Fruit fly (Drosophila melanogaster) whole organism, embryonic: Measurements from ENCODE around the gene shf.
A peak's percentile ranks its signal among the peaks of the same experiment; 100 is the strongest.

Experiments used
- CG10321 ChIP-seq: fragments of 200-800 bp; sonication (Bioruptor generic); IDR thresholded peaks from 2 replicates; pipeline ENCODE4 v1.3.6; 2022; ENCODE audit warnings: missing biosample characterization, missing genetic modification characterization
- CG11560 ChIP-seq: fragments of 200-800 bp; sonication (Bioruptor generic); IDR thresholded peaks from 3 replicates; pipeline ENCODE4 v1.3.6; 2022; ENCODE audit warnings: missing biosample characterization, missing genetic modification characterization
- CG1233 ChIP-seq: fragments of 200-800 bp; sonication (Bioruptor generic); optimal IDR thresholded peaks from 4 replicates; lab custom pipeline; 2018; ENCODE audit warnings: missing biosample characterization, mild to moderate bottlenecking, missing genetic modification characterization
- CG12659 ChIP-seq: fragments of 200-800 bp; sonication (Bioruptor generic); optimal IDR thresholded peaks from 3 replicates; lab custom pipeline; 2017; ENCODE audit warnings: mild to moderate bottlenecking, missing biosample characterization, missing genetic modification reagents, missing genetic modification characterization
- CG12769 ChIP-seq: fragments of 200-800 bp; sonication (Bioruptor generic); optimal IDR thresholded peaks from 2 replicates; lab custom pipeline; 2019; ENCODE audit warnings: missing biosample characterization, mild to moderate bottlenecking, missing genetic modification characterization, moderate library complexity
- CG13287 ChIP-seq: fragments of 200-800 bp; sonication (Bioruptor generic); IDR thresholded peaks from 2 replicates; pipeline ENCODE4 v1.3.6; 2022; ENCODE audit warnings: missing biosample characterization, missing genetic modification characterization; ENCODE audit not compliant: partially characterized antibody
- CG14050 ChIP-seq: fragments of 200-800 bp; sonication (Bioruptor generic); IDR thresholded peaks from 3 replicates; pipeline ENCODE4 v1.3.6; 2022; ENCODE audit warnings: missing biosample characterization, missing genetic modification characterization
- CG15696 ChIP-seq: fragments of 200-800 bp; sonication (Bioruptor generic); optimal IDR thresholded peaks from 2 replicates; lab custom pipeline; 2019; ENCODE audit warnings: missing biosample characterization, mild to moderate bottlenecking, missing genetic modification characterization, moderate library complexity
- CG16779 ChIP-seq: fragments of 200-800 bp; sonication (Bioruptor generic); IDR thresholded peaks from 2 replicates; pipeline ENCODE4 v1.3.6; 2022; ENCODE audit warnings: missing biosample characterization, missing genetic modification characterization
- CG17359 ChIP-seq: fragments of 200-800 bp; sonication (Bioruptor generic); optimal IDR thresholded peaks from 3 replicates; lab custom pipeline; 2018; ENCODE audit warnings: missing biosample characterization, mild to moderate bottlenecking, missing genetic modification characterization, moderate library complexity
- CG17802 ChIP-seq: fragments of 200-800 bp; sonication (Bioruptor generic); optimal IDR thresholded peaks from 2 replicates; lab custom pipeline; 2018; ENCODE audit warnings: missing biosample characterization, mild to moderate bottlenecking, missing genetic modification characterization, moderate library complexity
- CG18262 ChIP-seq: fragments of 200-800 bp; optimal IDR thresholded peaks from 3 replicates; lab custom pipeline; 2019; ENCODE audit warnings: missing biosample characterization, mild to moderate bottlenecking, missing genetic modification characterization, moderate library complexity
- CG1832 ChIP-seq: fragments of 200-800 bp; sonication (Bioruptor generic); optimal IDR thresholded peaks from 2 replicates; lab custom pipeline; 2017; ENCODE audit warnings: missing biosample characterization, mild to moderate bottlenecking, missing genetic modification characterization, inconsistent platforms
- CG18764 ChIP-seq: fragments of 200-800 bp; sonication (Bioruptor generic); optimal IDR thresholded peaks from 3 replicates; lab custom pipeline; 2016; ENCODE audit warnings: missing biosample characterization, missing genetic modification characterization
- CG31365 ChIP-seq: fragments of 200-800 bp; sonication (Bioruptor generic); optimal IDR thresholded peaks from 2 replicates; lab custom pipeline; 2018; ENCODE audit warnings: missing biosample characterization, mild to moderate bottlenecking, missing genetic modification characterization
- CG33213 ChIP-seq: fragments of 200-800 bp; sonication (Bioruptor generic); optimal IDR thresholded peaks from 3 replicates; lab custom pipeline; 2016; ENCODE audit warnings: missing biosample characterization, missing genetic modification characterization
- CG3407 ChIP-seq: fragments of 200-800 bp; sonication (Bioruptor generic); optimal IDR thresholded peaks from 2 replicates; lab custom pipeline; 2018; ENCODE audit warnings: missing biosample characterization, mild to moderate bottlenecking, missing genetic modification characterization
- CG42726 ChIP-seq: fragments of 200-800 bp; sonication (Bioruptor generic); IDR thresholded peaks from 2 replicates; pipeline ENCODE4 v1.3.6; 2022; ENCODE audit warnings: missing biosample characterization, missing genetic modification characterization; ENCODE audit not compliant: partially characterized antibody
- CG6175 ChIP-seq: fragments of 200-800 bp; sonication (Bioruptor generic); IDR thresholded peaks from 3 replicates; pipeline ENCODE4 v1.3.6; 2022; ENCODE audit warnings: missing biosample characterization, missing genetic modification characterization
- CG8089 ChIP-seq: fragments of 200-800 bp; sonication (Bioruptor generic); optimal IDR thresholded peaks from 3 replicates; lab custom pipeline; 2016; ENCODE audit warnings: missing biosample characterization, missing genetic modification characterization
- CG9609 ChIP-seq: fragments of 200-800 bp; sonication (Bioruptor generic); optimal IDR thresholded peaks from 3 replicates; lab custom pipeline; 2016; ENCODE audit warnings: missing biosample characterization, missing genetic modification characterization
- CoRest ChIP-seq: fragments of 200-800 bp; sonication (Bioruptor generic); optimal IDR thresholded peaks from 3 replicates; lab custom pipeline; 2018; ENCODE audit warnings: missing biosample characterization, mild to moderate bottlenecking, missing genetic modification characterization, moderate library complexity
- D19B ChIP-seq: fragments of 200-800 bp; sonication (Bioruptor generic); optimal IDR thresholded peaks from 2 replicates; lab custom pipeline; 2017; ENCODE audit warnings: missing biosample characterization, mild to moderate bottlenecking, missing genetic modification characterization
- Dll ChIP-seq: fragments of 200-800 bp; sonication (Bioruptor generic); IDR thresholded peaks from 4 replicates; pipeline ENCODE4 v1.3.6; 2022; ENCODE audit warnings: missing biosample characterization, missing genetic modification characterization; ENCODE audit not compliant: partially characterized antibody
- Dp ChIP-seq: fragments of 200-800 bp; sonication (Bioruptor generic); optimal IDR thresholded peaks from 2 replicates; lab custom pipeline; 2018; ENCODE audit warnings: missing biosample characterization, mild to moderate bottlenecking, missing genetic modification characterization, moderate library complexity
- HLH4C ChIP-seq: fragments of 200-800 bp; sonication (Bioruptor generic); IDR thresholded peaks from 3 replicates; pipeline ENCODE4 v1.3.6; 2022; ENCODE audit warnings: missing biosample characterization, missing genetic modification characterization; ENCODE audit not compliant: partially characterized antibody
- Hand ChIP-seq: fragments of 200-800 bp; sonication (Bioruptor generic); optimal IDR thresholded peaks from 2 replicates; lab custom pipeline; 2017; ENCODE audit warnings: mild to moderate bottlenecking, missing biosample characterization, missing genetic modification reagents, missing genetic modification characterization
- MTF-1 ChIP-seq: fragments of 200-800 bp; sonication (Bioruptor generic); optimal IDR thresholded peaks from 2 replicates; lab custom pipeline; 2018; ENCODE audit warnings: missing biosample characterization, mild to moderate bottlenecking, missing genetic modification characterization, borderline replicate concordance
- NFAT ChIP-seq: fragments of 200-800 bp; sonication (Bioruptor generic); IDR thresholded peaks from 2 replicates; pipeline ENCODE4 v1.3.6; 2022; ENCODE audit warnings: missing biosample characterization, missing genetic modification characterization
- NfI ChIP-seq: fragments of 200-800 bp; sonication (Bioruptor generic); optimal IDR thresholded peaks from 3 replicates; lab custom pipeline; 2018; ENCODE audit warnings: missing biosample characterization, mild to moderate bottlenecking, missing genetic modification characterization, moderate library complexity
- Ptx1 ChIP-seq: fragments of 200-800 bp; sonication (Bioruptor generic); IDR thresholded peaks from 2 replicates; pipeline ENCODE4 v1.3.6; 2022; ENCODE audit warnings: missing biosample characterization, missing genetic modification characterization
- Side ChIP-seq: fragments of 200-800 bp; sonication (Bioruptor generic); optimal IDR thresholded peaks from 2 replicates; lab custom pipeline; 2016; ENCODE audit warnings: missing biosample characterization, missing genetic modification characterization
- Stat92E ChIP-seq, 3 experiments: fragments of >200 bp in 2 of 3; fragments of 200-800 bp in 1 of 3; sonication (Bioruptor generic) in 1 of 3; optimal IDR thresholded peaks; 2 replicates each; lab custom pipeline; 2017 to 2019; ENCODE audit warnings: missing biosample characterization in 3 of 3, missing genetic modification characterization in 3 of 3, mild to moderate bottlenecking in 1 of 3, moderate library complexity in 1 of 3
- Usf ChIP-seq: fragments of 200-800 bp; sonication (Bioruptor generic); optimal IDR thresholded peaks from 2 replicates; lab custom pipeline; 2017; ENCODE audit warnings: missing genotype, missing biosample characterization, missing genetic modification characterization
- Xbp1 ChIP-seq: fragments of 200-800 bp; sonication (Bioruptor generic); optimal IDR thresholded peaks from 3 replicates; lab custom pipeline; 2016; ENCODE audit warnings: missing biosample characterization, mild to moderate bottlenecking, missing genetic modification characterization
- bbx ChIP-seq: fragments of 200-800 bp; sonication (Bioruptor generic); IDR thresholded peaks from 2 replicates; pipeline ENCODE4 v1.3.6; 2022; ENCODE audit warnings: missing biosample characterization, missing genetic modification characterization; ENCODE audit not compliant: partially characterized antibody
- cas ChIP-seq: fragments of 200-800 bp; sonication (Bioruptor generic); IDR thresholded peaks from 2 replicates; pipeline ENCODE4 v1.3.6; 2022; ENCODE audit warnings: missing biosample characterization, missing genetic modification characterization
- ci ChIP-seq: fragments of 200-800 bp; sonication (Bioruptor generic); IDR thresholded peaks from 3 replicates; pipeline ENCODE4 v1.3.6; 2022; ENCODE audit warnings: missing biosample characterization, missing genetic modification characterization
- dati ChIP-seq: fragments of 200-800 bp; sonication (Bioruptor generic); IDR thresholded peaks from 2 replicates; pipeline ENCODE4 v1.3.6; 2022; ENCODE audit warnings: missing biosample characterization, missing genetic modification characterization
- gsb ChIP-seq: fragments of 200-800 bp; sonication (Bioruptor generic); IDR thresholded peaks from 2 replicates; pipeline ENCODE4 v1.3.6; 2022; ENCODE audit warnings: missing biosample characterization, missing genetic modification characterization
- ham ChIP-seq: fragments of 200-800 bp; sonication (Bioruptor generic); IDR thresholded peaks from 2 replicates; pipeline ENCODE4 v1.3.6; 2022; ENCODE audit warnings: missing biosample characterization, missing genetic modification characterization
- jigr1 ChIP-seq: fragments of 200-800 bp; sonication (Bioruptor generic); IDR thresholded peaks from 3 replicates; pipeline ENCODE4 v1.3.6; 2022; ENCODE audit warnings: missing biosample characterization, missing genetic modification characterization
- kay ChIP-seq: fragments of 200-800 bp; sonication (Bioruptor generic); optimal IDR thresholded peaks from 2 replicates; lab custom pipeline; 2016; ENCODE audit warnings: missing biosample characterization, missing genetic modification characterization
- lilli ChIP-seq: fragments of 200-800 bp; sonication (Bioruptor generic); optimal IDR thresholded peaks from 3 replicates; lab custom pipeline; 2016; ENCODE audit warnings: missing biosample characterization, missing genetic modification characterization
- psq ChIP-seq: fragments of 200-800 bp; sonication (Bioruptor generic); optimal IDR thresholded peaks from 2 replicates; lab custom pipeline; 2017; ENCODE audit warnings: missing biosample characterization, missing genetic modification characterization
- repo ChIP-seq: fragments of 200-800 bp; sonication (Bioruptor generic); optimal IDR thresholded peaks from 2 replicates; lab custom pipeline; 2016; ENCODE audit warnings: missing biosample characterization, missing genetic modification characterization
- salm ChIP-seq: fragments of 200-800 bp; sonication (Bioruptor generic); optimal IDR thresholded peaks from 2 replicates; lab custom pipeline; 2018; ENCODE audit warnings: missing biosample characterization, mild to moderate bottlenecking, missing genetic modification characterization
- trh ChIP-seq: fragments of 200-800 bp; sonication (Bioruptor generic); optimal IDR thresholded peaks from 2 replicates; lab custom pipeline; 2016; ENCODE audit warnings: missing biosample characterization, missing genetic modification characterization
- unpg ChIP-seq: fragments of 200-800 bp; sonication (Bioruptor generic); optimal IDR thresholded peaks from 3 replicates; lab custom pipeline; 2018; ENCODE audit warnings: missing biosample characterization, mild to moderate bottlenecking, missing genetic modification characterization, moderate library complexity

The shf gene

DNA sequence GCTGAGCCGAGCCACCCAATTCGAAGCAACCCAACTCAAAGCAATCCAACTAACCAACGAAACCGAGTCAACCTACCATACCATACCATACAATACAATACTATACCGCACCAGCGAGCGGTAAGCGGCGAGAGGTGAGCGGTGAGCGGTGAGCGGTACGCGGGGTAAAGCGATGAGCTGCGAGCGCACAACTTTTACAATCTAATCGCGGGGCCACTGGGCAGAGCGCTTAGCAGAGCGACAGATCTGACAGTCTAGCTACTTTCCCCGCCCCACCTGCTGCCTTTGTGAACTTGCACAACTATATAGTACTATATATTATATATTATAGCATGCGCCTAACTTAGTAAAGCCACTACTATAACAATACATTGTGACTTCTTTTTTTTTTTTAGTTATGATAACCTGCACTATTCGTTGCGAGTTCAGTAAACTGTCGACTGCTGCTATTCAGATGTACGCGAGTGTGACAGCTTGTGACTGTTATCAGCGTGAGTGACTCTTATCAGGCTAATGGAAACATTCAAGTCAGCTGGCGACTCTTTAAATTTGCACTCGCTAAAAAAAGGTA is 21.4 kb upstream of the shf start (continued):
- TF ChIP-seq CG18262 (peak; percentile 35), Xbp1 (GFP tag; lab: Kevin White, UChicago) (peak; percentile 46), CG11560 (tag; lab: Robert Waterston, UW) (no peak), MTF-1 (no peak), CG12769 (peak; percentile 58), cas (GFP tag; lab: Robert Waterston, UW) (0 out of 2 replicates have a peak, but pooled peaks have one; percentile 44), D19B (no peak), Side (no peak), bbx (GFP tag; lab: Robert Waterston, UW) (0 out of 2 replicates have a peak, but pooled peaks have one; percentile 20), CoRest (tag; lab: Kevin White, UChicago) (peak; percentile 18), CG42726 (no peak), Hand (GFP tag; lab: Kevin White, UChicago) (no peak), CG1233 (no peak), trh (GFP tag; lab: Kevin White, UChicago) (no peak), CG10321 (GFP tag; lab: Robert Waterston, UW) (no peak), Usf (GFP tag; lab: Kevin White, UChicago) (no peak), CG18764 (no peak), gsb (GFP tag; lab: Robert Waterston, UW) (no peak), CG9609 (GFP tag; lab: Kevin White, UChicago) (no peak), Ptx1 (GFP tag; lab: Robert Waterston, UW) (peak; percentile 56; the same call in 1 of the 2 replicates), Stat92E (GFP tag; optimal IDR thresholded peaks at IDR 0.05; lab: Kevin White, UChicago) (no peak), salm (tag; lab: Kevin White, UChicago) (no peak), CG17802 (tag; lab: Kevin White, UChicago) (no peak), HLH4C (no peak), dati (GFP tag; lab: Robert Waterston, UW) (no peak), unpg (GFP tag; lab: Kevin White, UChicago) (peak; percentile 54), CG17359 (peak; percentile 46), ham (GFP tag; lab: Robert Waterston, UW) (no peak), ci (GFP tag; lab: Robert Waterston, UW) (peak; percentile 68; the same call in 2 of the 3 replicates), CG3407 (GFP tag; lab: Kevin White, UChicago) (no peak), NFAT (GFP tag; lab: Robert Waterston, UW) (no peak; the same call in 1 of the 2 replicates), jigr1 (GFP tag; lab: Robert Waterston, UW) (no peak), CG16779 (GFP tag; lab: Robert Waterston, UW) (no peak), CG33213 (GFP tag; lab: Kevin White, UChicago) (no peak), kay (GFP tag; lab: Kevin White, UChicago) (peak; percentile 6), CG6175 (GFP tag; lab: Robert Waterston, UW) (0 out of 3 replicates have a peak, but pooled peaks have one; percentile 17), Dp (GFP tag; lab: Kevin White, UChicago) (no peak), CG1832 (GFP tag; lab: Kevin White, UChicago) (no peak), lilli (GFP tag; lab: Kevin White, UChicago) (peak; percentile 57), CG13287 (peak; percentile 34; the same call in 1 of the 2 replicates), NfI (peak; percentile 29), CG8089 (GFP tag; lab: Kevin White, UChicago) (no peak), CG31365 (tag; lab: Kevin White, UChicago) (no peak), CG12659 (GFP tag; lab: Kevin White, UChicago) (peak; percentile 56), CG14050 (GFP tag; lab: Robert Waterston, UW) (0 out of 3 replicates have a peak, but pooled peaks have one; percentile 9), Dll (GFP tag; lab: Robert Waterston, UW) (no peak; the same call in 3 of the 4 replicates), psq (GFP tag; lab: Kevin White, UChicago) (no peak), CG15696 (tag; lab: Kevin White, UChicago) (no peak), repo (GFP tag; lab: Kevin White, UChicago) (no peak)
